Worm (Caenorhabditis elegans) whole organism, late embryonic: Measurements from ENCODE around the gene nsy-7.

ENCODE experiments used
- C38D4.7 ChIP-seq: fragments of 200-800 bp; sonication (Bioruptor generic); optimal IDR thresholded peaks from 2 replicates; lab custom pipeline; 2018; ENCODE audit warnings: mild to moderate bottlenecking, missing genetic modification characterization, moderate library complexity, missing compliant biosample characterization
- ceh-24 ChIP-seq: sonication (generic microtip); optimal IDR thresholded peaks from 2 replicates; lab custom pipeline; 2016; ENCODE audit warnings: mild to moderate bottlenecking, missing genetic modification characterization, missing compliant biosample characterization
- tbx-2 ChIP-seq: sonication (generic microtip); optimal IDR thresholded peaks from 2 replicates; lab custom pipeline; 2016; ENCODE audit warnings: missing genetic modification characterization, missing compliant biosample characterization
- unc-86 ChIP-seq: sonication (generic microtip); optimal IDR thresholded peaks from 2 replicates; lab custom pipeline; 2016; ENCODE audit warnings: missing genetic modification characterization, missing compliant biosample characterization
- zip-5 ChIP-seq: sonication (generic microtip); optimal IDR thresholded peaks from 2 replicates; lab custom pipeline; 2016; ENCODE audit warnings: missing genetic modification characterization, missing compliant biosample characterization

ce11 chrIV:8133536-8133935, 47.1 kb upstream of the nsy-7 start, which contains the start of gene sph-1:
- TF ChIP-seq unc-86 (tag; lab: Kevin White, UChicago) (no peak), tbx-2 (tag; lab: Kevin White, UChicago) (no peak), zip-5 (tag; lab: Kevin White, UChicago) (no peak), C38D4.7 (no peak), ceh-24 (tag; lab: Kevin White, UChicago) (no peak)
